Worm (Caenorhabditis elegans) whole organism, L4/young adult: ENCODE results near the gene F26C11.1.

Experiments used
- W03F9.2 ChIP-seq: fragments of 150-350 bp; optimal IDR thresholded peaks from 2 replicates; lab custom pipeline; 2014; ENCODE audit warnings: missing biosample characterization, missing genetic modification characterization
- him-1 ChIP-seq: sonication (generic microtip); optimal IDR thresholded peaks from 2 replicates; lab custom pipeline; 2016; ENCODE audit warnings: missing genotype, missing genetic modification reagents, missing genetic modification characterization, missing compliant biosample characterization

- peak; percentile 74 for TF ChIP-seq W03F9.2 (tag; lab: Kevin White, UChicago)
- TF ChIP-seq him-1 (tag; lab: Kevin White, UChicago): no peak
These were observed 2.1 kb upstream of the F26C11.1 start, which contains the start of gene C08H9.16 for ce11 chrII:9892409-9892808.
